Worm (Caenorhabditis elegans): ENCODE results near the gene F09B12.5.
A peak's percentile ranks its signal among the peaks of the same experiment; 100 is the strongest.

Gene F09B12.5

ce11 chrX:15087752-15088151, 3.3 kb downstream of the F09B12.5 start:
- TF ChIP-seq B0310.2 (tag; optimal IDR thresholded peaks at IDR 0.05) (no peak), ama-1 (optimal IDR thresholded peaks at IDR 0.05) (no peak), ets-7 (tag; optimal IDR thresholded peaks at IDR 0.05) (no peak), sea-1 (GFP tag; conservative IDR thresholded peaks at IDR 0.05) (no peak), F13C5.2 (tag; optimal IDR thresholded peaks at IDR 0.05) (no peak), flt-1 (GFP tag; IDR thresholded peaks at IDR 0.05) (no peak), hnd-1 (tag; optimal IDR thresholded peaks at IDR 0.05) (no peak), hmbx-1 (tag; optimal IDR thresholded peaks at IDR 0.05) (no peak), ceh-36 (tag; optimal IDR thresholded peaks at IDR 0.05) (no peak), pes-1 (GFP tag; IDR thresholded peaks at IDR 0.05) (no peak), ceh-13 (GFP tag; optimal IDR thresholded peaks at IDR 0.05) (no peak), hmg-4 (GFP tag; optimal IDR thresholded peaks at IDR 0.05) (no peak), scrt-1 (GFP tag; IDR thresholded peaks at IDR 0.05) (no peak)

- no peak for TF ChIP-seq flt-1 (GFP tag; IDR thresholded peaks at IDR 0.05)
- no peak for TF ChIP-seq F13C5.2 (tag; optimal IDR thresholded peaks at IDR 0.05)
Measured at ce11 chrX:15089123-15089522, 4.6 kb downstream of the F09B12.5 start, which contains the start of gene flr-4. Gene flr-4 (plus strand): TSS chrX:15089397.

ce11 chrX:15092775-15093386, 8.4 kb downstream of the F09B12.5 start:
- TF ChIP-seq pes-1 (GFP tag; IDR thresholded peaks at IDR 0.05) (no peak), tra-4 (tag; optimal IDR thresholded peaks at IDR 0.05) (no peak), ceh-36 (tag; optimal IDR thresholded peaks at IDR 0.05) (no peak), flt-1 (GFP tag; IDR thresholded peaks at IDR 0.05) (no peak), sea-1 (GFP tag; conservative IDR thresholded peaks at IDR 0.05) (no peak), B0310.2 (tag; optimal IDR thresholded peaks at IDR 0.05) (no peak), aly-1 (tag; optimal IDR thresholded peaks at IDR 0.05) (no peak), hnd-1 (tag; optimal IDR thresholded peaks at IDR 0.05) (no peak), hmg-4 (GFP tag; optimal IDR thresholded peaks at IDR 0.05) (no peak), tbx-11 (GFP tag; IDR thresholded peaks at IDR 0.05) (no peak), tbx-37 (GFP tag; conservative IDR thresholded peaks at IDR 0.05) (no peak), ets-7 (tag; optimal IDR thresholded peaks at IDR 0.05) (no peak), ama-1 (optimal IDR thresholded peaks at IDR 0.05) (no peak), F13C5.2 (tag; optimal IDR thresholded peaks at IDR 0.05) (no peak)

ce11 chrX:15094973-15095372, 10.5 kb downstream of the F09B12.5 start, which contains the start of gene F09B12.7:
Gene F09B12.7 (minus strand): TSS chrX:15095073.
- TF ChIP-seq ama-1 (optimal IDR thresholded peaks at IDR 0.05) = no peak
- TF ChIP-seq pes-1 (GFP tag; IDR thresholded peaks at IDR 0.05) = no peak
- no peak for TF ChIP-seq tbx-11 (GFP tag; IDR thresholded peaks at IDR 0.05)
- TF ChIP-seq ceh-13 (GFP tag; optimal IDR thresholded peaks at IDR 0.05) = no peak
- no peak for TF ChIP-seq B0310.2 (tag; optimal IDR thresholded peaks at IDR 0.05)

- no peak for TF ChIP-seq tbx-11 (GFP tag; IDR thresholded peaks at IDR 0.05)
Measured at ce11 chrX:15096277-15096676, 11.8 kb downstream of the F09B12.5 start.

- TF ChIP-seq sea-1 (GFP tag; conservative IDR thresholded peaks at IDR 0.05) (no peak), hnd-1 (tag; optimal IDR thresholded peaks at IDR 0.05) (no peak), scrt-1 (GFP tag; IDR thresholded peaks at IDR 0.05) (no peak), tbx-11 (GFP tag; IDR thresholded peaks at IDR 0.05) (no peak), hmbx-1 (tag; optimal IDR thresholded peaks at IDR 0.05) (no peak)
Measured at ce11 chrX:15097763-15098162, 13.3 kb downstream of the F09B12.5 start, which contains the start of gene F09B12.3. Gene F09B12.3 (minus strand): TSS chrX:15097954.

ce11 chrX:15100369-15100963, 16.0 kb downstream of the F09B12.5 start, which contains the start of gene dhhc-1:
Gene dhhc-1 (minus strand): TSS chrX:15100419.
- TF ChIP-seq aly-1 (tag; optimal IDR thresholded peaks at IDR 0.05) (no peak), ceh-13 (GFP tag; optimal IDR thresholded peaks at IDR 0.05) (no peak), ets-7 (tag; optimal IDR thresholded peaks at IDR 0.05) (no peak), tra-4 (tag; optimal IDR thresholded peaks at IDR 0.05) (no peak), ama-1 (optimal IDR thresholded peaks at IDR 0.05) (no peak), tbx-11 (GFP tag; IDR thresholded peaks at IDR 0.05) (no peak), hmg-4 (GFP tag; optimal IDR thresholded peaks at IDR 0.05) (peak; percentile 45), hmbx-1 (tag; optimal IDR thresholded peaks at IDR 0.05) (no peak), F13C5.2 (tag; optimal IDR thresholded peaks at IDR 0.05) (peak; percentile 28)

- TF ChIP-seq hnd-1 (tag; optimal IDR thresholded peaks at IDR 0.05) = no peak
- no peak for TF ChIP-seq hmg-4 (GFP tag; optimal IDR thresholded peaks at IDR 0.05)
- TF ChIP-seq F13C5.2 (tag; optimal IDR thresholded peaks at IDR 0.05) = no peak
- TF ChIP-seq pes-1 (GFP tag; IDR thresholded peaks at IDR 0.05) = no peak
- TF ChIP-seq tra-4 (tag; optimal IDR thresholded peaks at IDR 0.05) = no peak
- TF ChIP-seq tbx-37 (GFP tag; conservative IDR thresholded peaks at IDR 0.05) = no peak
- no peak for TF ChIP-seq ama-1 (optimal IDR thresholded peaks at IDR 0.05)
- no peak for TF ChIP-seq flt-1 (GFP tag; IDR thresholded peaks at IDR 0.05)
- TF ChIP-seq sea-1 (GFP tag; conservative IDR thresholded peaks at IDR 0.05) = no peak
- no peak for TF ChIP-seq ceh-13 (GFP tag; optimal IDR thresholded peaks at IDR 0.05)
- no peak for TF ChIP-seq tbx-11 (GFP tag; IDR thresholded peaks at IDR 0.05)
Measured at ce11 chrX:15103481-15103880, 19.0 kb downstream of the F09B12.5 start.
